Fruit fly (Drosophila melanogaster): ENCODE measurements around the gene CG34453.

DNA sequence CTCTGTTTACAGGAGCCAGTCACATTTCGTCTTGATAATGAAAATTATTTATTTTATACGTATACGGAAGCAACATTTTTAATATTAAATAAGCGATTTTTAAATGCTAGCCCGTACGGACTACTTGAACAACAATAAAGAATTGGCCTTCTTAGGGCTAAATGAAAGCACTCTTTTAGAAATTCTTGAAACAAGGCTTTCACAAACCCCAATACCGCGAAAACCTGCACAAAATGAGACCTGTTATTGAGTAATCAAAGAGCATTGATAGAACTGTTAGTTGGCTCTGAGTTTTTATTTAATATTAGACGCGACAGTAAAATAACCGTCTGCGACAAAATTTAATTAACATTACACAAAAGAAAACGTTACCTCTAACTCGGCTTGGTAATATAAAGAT is 41.7 kb upstream of the CG34453 start, which contains the start of gene ttm2:
- no peak for TF ChIP-seq psq (optimal IDR thresholded peaks at IDR 0.05)
- no peak for TF ChIP-seq ttk (optimal IDR thresholded peaks at IDR 0.05)
- no peak for TF ChIP-seq Myc (optimal IDR thresholded peaks at IDR 0.05)

Data from Kc167 (cell line).